Worm (Caenorhabditis elegans) whole organism, young adult: Measurements from ENCODE around the gene H35N09.1.

Experiments
- D2030.7 ChIP-seq: fragments of 200-800 bp; sonication (Bioruptor generic); IDR thresholded peaks from 2 replicates; pipeline ENCODE4 v1.3.6; 2022; ENCODE audit warnings: missing genetic modification reagents, missing genetic modification characterization, missing compliant biosample characterization
- F49E8.2 ChIP-seq: sonication (generic microtip); optimal IDR thresholded peaks from 3 replicates; lab custom pipeline; 2017; ENCODE audit warnings: missing genetic modification characterization, mild to moderate bottlenecking, missing compliant biosample characterization, antibody characterized with exemption, moderate library complexity; ENCODE audit not compliant: insufficient read depth
- F57C9.4 ChIP-seq: sonication (generic microtip); optimal IDR thresholded peaks from 2 replicates; lab custom pipeline; 2017; ENCODE audit warnings: mild to moderate bottlenecking, missing genetic modification characterization, missing compliant biosample characterization
- K11D2.4 ChIP-seq: fragments of 200-800 bp; sonication (Bioruptor generic); IDR thresholded peaks from 2 replicates; pipeline ENCODE4 v1.3.6; 2022; ENCODE audit warnings: missing genetic modification reagents, missing genetic modification characterization, missing compliant biosample characterization
- K12H6.12 ChIP-seq: fragments of 200-800 bp; sonication (Bioruptor generic); optimal IDR thresholded peaks from 2 replicates; lab custom pipeline; 2018; ENCODE audit warnings: mild to moderate bottlenecking, missing genetic modification characterization, missing compliant biosample characterization
- T07F8.4 ChIP-seq: sonication (generic microtip); optimal IDR thresholded peaks from 2 replicates; lab custom pipeline; 2016; ENCODE audit warnings: mild to moderate bottlenecking, missing genetic modification characterization, moderate library complexity, missing compliant biosample characterization
- attf-6 ChIP-seq: fragments of 200-800 bp; sonication (Bioruptor generic); IDR thresholded peaks from 2 replicates; pipeline ENCODE4 v1.3.6; 2022; ENCODE audit warnings: missing genetic modification reagents, missing genetic modification characterization, missing compliant biosample characterization
- nhr-120 ChIP-seq: fragments of 200-800 bp; sonication (Bioruptor generic); IDR thresholded peaks from 2 replicates; pipeline ENCODE4 v1.3.6; 2022; ENCODE audit warnings: missing genetic modification characterization, missing compliant biosample characterization
- sdz-38 ChIP-seq: sonication (generic microtip); optimal IDR thresholded peaks from 2 replicates; lab custom pipeline; 2016; ENCODE audit warnings: missing genotype, missing genetic modification characterization, missing compliant biosample characterization
- snpc-4 ChIP-seq, 5 experiments: fragments of 150-350 bp in 1 of 5; sonication (generic microtip) in 4 of 5; optimal IDR thresholded peaks; 2 replicates each; lab custom pipeline; 2014 to 2018; ENCODE audit warnings: missing genetic modification characterization in 5 of 5, missing biosample characterization in 3 of 5, antibody characterized with exemption in 2 of 5, mild to moderate bottlenecking in 2 of 5, missing compliant biosample characterization in 2 of 5, missing genotype in 2 of 5, moderate library complexity in 2 of 5, missing genetic modification reagents in 1 of 5
- zim-3 ChIP-seq: sonication (generic microtip); optimal IDR thresholded peaks from 2 replicates; lab custom pipeline; 2017; ENCODE audit warnings: mild to moderate bottlenecking, missing genetic modification characterization, moderate library complexity, missing compliant biosample characterization
- ztf-3 ChIP-seq: fragments of 200-800 bp; sonication (Bioruptor generic); optimal IDR thresholded peaks from 2 replicates; lab custom pipeline; 2018; ENCODE audit warnings: mild to moderate bottlenecking, missing genetic modification characterization, missing compliant biosample characterization

ce11 chrX:8648582-8648981 lies 43.4 kb downstream of the H35N09.1 start:
- TF ChIP-seq attf-6 (GFP tag; lab: Robert Waterston, UW) (no peak), F49E8.2 (tag; lab: Kevin White, UChicago) (no peak), zim-3 (tag; lab: Kevin White, UChicago) (no peak), nhr-120 (no peak), T07F8.4 (no peak), ztf-3 (GFP tag; lab: Kevin White, UChicago) (no peak), K11D2.4 (GFP tag; lab: Robert Waterston, UW) (no peak), D2030.7 (GFP tag; lab: Robert Waterston, UW) (no peak), snpc-4 (GFP tag; optimal IDR thresholded peaks at IDR 0.05; lab: Kevin White, UChicago) (no peak), snpc-4 (tag; optimal IDR thresholded peaks at IDR 0.05; lab: Kevin White, UChicago) (no peak), K12H6.12 (tag; lab: Kevin White, UChicago) (no peak), sdz-38 (no peak), F57C9.4 (tag; lab: Kevin White, UChicago) (no peak)
